Worm (Caenorhabditis elegans) whole organism, L1 larva: Measurements from ENCODE around the gene F46C3.6.

ENCODE experiments used
- alr-1 ChIP-seq: fragments of 200-800 bp; sonication (Bioruptor generic); optimal IDR thresholded peaks from 2 replicates; lab custom pipeline; 2018; ENCODE audit warnings: borderline replicate concordance, mild to moderate bottlenecking, missing genetic modification characterization, missing compliant biosample characterization
- aly-2 ChIP-seq: fragments of 150-350 bp; optimal IDR thresholded peaks from 2 replicates; lab custom pipeline; 2014; ENCODE audit warnings: missing biosample characterization, missing genetic modification characterization
- ceh-82 ChIP-seq, 3 experiments: fragments of 150-350 bp in 1 of 3; sonication (generic microtip) in 2 of 3; optimal IDR thresholded peaks; 2 replicates each; lab custom pipeline; 2014 to 2017; ENCODE audit warnings: missing biosample characterization in 3 of 3, missing genetic modification characterization in 3 of 3
- ceh-90 ChIP-seq: sonication (generic microtip); optimal IDR thresholded peaks from 2 replicates; lab custom pipeline; 2016; ENCODE audit warnings: missing genetic modification characterization, missing compliant biosample characterization
- dpl-1 ChIP-seq, 3 experiments: fragments of 150-350 bp in 2 of 3; sonication (generic microtip) in 1 of 3; optimal IDR thresholded peaks; 2 replicates each; lab custom pipeline; 2014 to 2017; ENCODE audit warnings: missing biosample characterization in 3 of 3, missing genetic modification characterization in 3 of 3, missing genetic modification reagents in 3 of 3
- egl-13 ChIP-seq: sonication (generic microtip); optimal IDR thresholded peaks from 2 replicates; lab custom pipeline; 2016; ENCODE audit warnings: missing genotype, missing genetic modification reagents, missing genetic modification characterization, missing compliant biosample characterization
- fos-1 ChIP-seq: fragments of 150-350 bp; optimal IDR thresholded peaks from 2 replicates; lab custom pipeline; 2014; ENCODE audit warnings: missing biosample characterization, missing genetic modification characterization
- lin-35 ChIP-seq, 2 experiments: fragments of 150-350 bp; optimal IDR thresholded peaks; 2 replicates each; lab custom pipeline; 2014; ENCODE audit warnings: missing biosample characterization in 2 of 2, missing genetic modification characterization in 2 of 2, missing genetic modification reagents in 2 of 2
- nhr-11 ChIP-seq: fragments of 150-350 bp; optimal IDR thresholded peaks from 2 replicates; lab custom pipeline; 2014; ENCODE audit warnings: missing biosample characterization, missing genetic modification characterization
- nhr-77 ChIP-seq: fragments of 150-350 bp; optimal IDR thresholded peaks from 2 replicates; lab custom pipeline; 2014; ENCODE audit warnings: missing biosample characterization, missing genetic modification characterization
- unc-130 ChIP-seq: fragments of 150-350 bp; optimal IDR thresholded peaks from 2 replicates; lab custom pipeline; 2017; ENCODE audit warnings: missing biosample characterization, missing genetic modification characterization, inconsistent platforms

- TF ChIP-seq unc-130 (tag; lab: Kevin White, UChicago) (no peak), nhr-77 (tag; lab: Kevin White, UChicago) (no peak), egl-13 (no peak), dpl-1 (GFP tag; optimal IDR thresholded peaks at IDR 0.05; lab: Kevin White, UChicago) (no peak), aly-2 (tag; lab: Kevin White, UChicago) (no peak), ceh-82 (tag; optimal IDR thresholded peaks at IDR 0.05; lab: Kevin White, UChicago) (no peak), lin-35 (GFP tag; optimal IDR thresholded peaks at IDR 0.05; lab: Kevin White, UChicago) (peak in 1 of 2 experiments; percentile 36), alr-1 (tag; lab: Kevin White, UChicago) (no peak), nhr-11 (tag; lab: Kevin White, UChicago) (no peak), ceh-90 (tag; lab: Kevin White, UChicago) (no peak), fos-1 (tag; lab: Kevin White, UChicago) (no peak)
These were observed 49.7 kb upstream of the F46C3.6 start for ce11 chrX:11469600-11469999.
